Fruit fly (Drosophila melanogaster) whole organism, embryonic: Measurements from ENCODE around the gene Sil1.

Source experiments
- Adf1 ChIP-seq: fragments of 200-800 bp; sonication (Bioruptor generic); IDR thresholded peaks from 2 replicates; pipeline ENCODE4 v1.3.6; 2022; ENCODE audit warnings: missing biosample characterization, missing genetic modification characterization
- Antp ChIP-seq: fragments of 200-800 bp; sonication (Bioruptor generic); optimal IDR thresholded peaks from 3 replicates; lab custom pipeline; 2016; ENCODE audit warnings: missing biosample characterization, missing genetic modification characterization
- CG11723 ChIP-seq: fragments of 200-800 bp; sonication (Bioruptor generic); optimal IDR thresholded peaks from 2 replicates; lab custom pipeline; 2017; ENCODE audit warnings: missing biosample characterization, mild to moderate bottlenecking, missing genetic modification characterization
- CG14667 ChIP-seq: fragments of 200-800 bp; sonication (Bioruptor generic); IDR thresholded peaks from 2 replicates; pipeline ENCODE4 v1.3.6; 2022; ENCODE audit warnings: missing biosample characterization, missing genetic modification characterization
- CG18619 ChIP-seq: fragments of 200-800 bp; sonication (Bioruptor generic); optimal IDR thresholded peaks from 3 replicates; lab custom pipeline; 2017; ENCODE audit warnings: missing biosample characterization, mild to moderate bottlenecking, missing genetic modification characterization
- CG2129 ChIP-seq: fragments of 200-800 bp; sonication (Bioruptor generic); IDR thresholded peaks from 2 replicates; pipeline ENCODE4 v1.3.6; 2022; ENCODE audit warnings: missing biosample characterization, missing genetic modification characterization; ENCODE audit not compliant: partially characterized antibody
- CG2712 ChIP-seq: fragments of 200-800 bp; optimal IDR thresholded peaks from 3 replicates; lab custom pipeline; 2019; ENCODE audit warnings: missing biosample characterization, mild to moderate bottlenecking, missing genetic modification characterization, moderate library complexity
- CG2875 ChIP-seq: fragments of 200-800 bp; sonication (Bioruptor generic); optimal IDR thresholded peaks from 2 replicates; lab custom pipeline; 2017; ENCODE audit warnings: missing biosample characterization, mild to moderate bottlenecking, missing genetic modification characterization, missing genetic modification reagents
- CG30431 ChIP-seq: fragments of 200-800 bp; sonication (Bioruptor generic); optimal IDR thresholded peaks from 2 replicates; lab custom pipeline; 2017; ENCODE audit warnings: missing biosample characterization, missing genetic modification characterization
- CG31365 ChIP-seq: fragments of 200-800 bp; sonication (Bioruptor generic); optimal IDR thresholded peaks from 2 replicates; lab custom pipeline; 2018; ENCODE audit warnings: missing biosample characterization, mild to moderate bottlenecking, missing genetic modification characterization
- CG3281 ChIP-seq: fragments of 200-800 bp; sonication (Bioruptor generic); optimal IDR thresholded peaks from 3 replicates; lab custom pipeline; 2017; ENCODE audit warnings: missing biosample characterization, mild to moderate bottlenecking, missing genetic modification characterization
- CG3407 ChIP-seq: fragments of 200-800 bp; sonication (Bioruptor generic); optimal IDR thresholded peaks from 2 replicates; lab custom pipeline; 2018; ENCODE audit warnings: missing biosample characterization, mild to moderate bottlenecking, missing genetic modification characterization
- CG34376 ChIP-seq: fragments of 200-800 bp; sonication (Bioruptor generic); optimal IDR thresholded peaks from 2 replicates; lab custom pipeline; 2018; ENCODE audit warnings: missing biosample characterization, mild to moderate bottlenecking, missing genetic modification characterization
- CG4404 ChIP-seq: fragments of 200-800 bp; sonication (Bioruptor generic); IDR thresholded peaks from 2 replicates; pipeline ENCODE4 v1.3.6; 2022; ENCODE audit warnings: missing biosample characterization, missing genetic modification characterization
- CG4424 ChIP-seq: fragments of 200-800 bp; sonication (Bioruptor generic); optimal IDR thresholded peaks from 3 replicates; lab custom pipeline; 2016; ENCODE audit warnings: missing biosample characterization, missing genetic modification characterization
- CG4854 ChIP-seq: fragments of 200-800 bp; sonication (Bioruptor generic); optimal IDR thresholded peaks from 2 replicates; lab custom pipeline; 2016; ENCODE audit warnings: missing biosample characterization, missing genetic modification characterization, inconsistent platforms
- CG6272 ChIP-seq: fragments of 200-800 bp; sonication (Bioruptor generic); IDR thresholded peaks from 2 replicates; pipeline ENCODE4 v1.3.6; 2022; ENCODE audit warnings: missing biosample characterization, missing genetic modification characterization
- CG6765 ChIP-seq: fragments of 200-800 bp; sonication (Bioruptor generic); optimal IDR thresholded peaks from 3 replicates; lab custom pipeline; 2017; ENCODE audit warnings: missing biosample characterization, mild to moderate bottlenecking, missing genetic modification characterization
- CG6791 ChIP-seq: fragments of 200-800 bp; sonication (Bioruptor generic); IDR thresholded peaks from 3 replicates; pipeline ENCODE4 v1.3.6; 2022; ENCODE audit warnings: missing biosample characterization, missing genetic modification characterization; ENCODE audit not compliant: partially characterized antibody
- CG7357 ChIP-seq: fragments of 200-800 bp; sonication (Bioruptor generic); IDR thresholded peaks from 3 replicates; pipeline ENCODE4 v1.3.6; 2022; ENCODE audit warnings: missing biosample characterization, missing genetic modification characterization
- CG7372 ChIP-seq: fragments of 200-800 bp; sonication (Bioruptor generic); IDR thresholded peaks from 2 replicates; pipeline ENCODE4 v1.3.6; 2022; ENCODE audit warnings: missing biosample characterization, missing genetic modification characterization
- CG7745 ChIP-seq: fragments of 200-800 bp; sonication (Bioruptor generic); optimal IDR thresholded peaks from 2 replicates; lab custom pipeline; 2018; ENCODE audit warnings: missing biosample characterization, mild to moderate bottlenecking, missing genetic modification characterization, moderate library complexity
- CG7963 ChIP-seq: fragments of 200-800 bp; sonication (Bioruptor generic); IDR thresholded peaks from 3 replicates; pipeline ENCODE4 v1.3.6; 2022; ENCODE audit warnings: missing biosample characterization, missing genetic modification characterization; ENCODE audit not compliant: partially characterized antibody
- D19A ChIP-seq: fragments of 200-800 bp; optimal IDR thresholded peaks from 3 replicates; lab custom pipeline; 2019; ENCODE audit warnings: missing biosample characterization, mild to moderate bottlenecking, missing genetic modification characterization, moderate library complexity
- Dek ChIP-seq: fragments of 200-800 bp; sonication (Bioruptor generic); optimal IDR thresholded peaks from 3 replicates; lab custom pipeline; 2019; ENCODE audit warnings: missing biosample characterization, mild to moderate bottlenecking, missing genetic modification characterization, moderate library complexity
- Dref ChIP-seq: fragments of 200-800 bp; sonication (Bioruptor generic); IDR thresholded peaks from 2 replicates; pipeline ENCODE4 v1.3.6; 2022; ENCODE audit warnings: missing biosample characterization, missing genetic modification characterization
- GATAe ChIP-seq: fragments of 200-800 bp; sonication (Bioruptor generic); conservative IDR thresholded peaks from 2 replicates; pipeline ENCODE4 v1.3.6; 2022; ENCODE audit warnings: missing biosample characterization, missing genetic modification characterization
- HLH3B ChIP-seq: fragments of 200-800 bp; sonication (Bioruptor generic); IDR thresholded peaks from 2 replicates; pipeline ENCODE4 v1.3.6; 2022; ENCODE audit warnings: missing biosample characterization, missing genetic modification characterization
- Hr78 ChIP-seq, 2 experiments: fragments of 200-800 bp in 1 of 2; fragments of >200 bp in 1 of 2; sonication (Bioruptor generic) in 1 of 2; optimal IDR thresholded peaks; 2 replicates each; lab custom pipeline; 2017 to 2019; ENCODE audit warnings: missing biosample characterization in 2 of 2, missing genetic modification characterization in 2 of 2, mild to moderate bottlenecking in 1 of 2, moderate library complexity in 1 of 2
- Jarid2 ChIP-seq: fragments of 200-800 bp; sonication (Bioruptor generic); optimal IDR thresholded peaks from 3 replicates; lab custom pipeline; 2017; ENCODE audit warnings: mild to moderate bottlenecking, missing biosample characterization, missing genetic modification reagents, missing genetic modification characterization
- Lim3 ChIP-seq: fragments of 200-800 bp; sonication (Bioruptor generic); IDR thresholded peaks from 2 replicates; pipeline ENCODE4 v1.3.6; 2022; ENCODE audit warnings: missing biosample characterization, missing genetic modification characterization
- Nf-YA ChIP-seq: fragments of 200-800 bp; sonication (Bioruptor generic); IDR thresholded peaks from 2 replicates; pipeline ENCODE4 v1.3.6; 2022; ENCODE audit warnings: missing biosample characterization, missing genetic modification characterization
- Nf-YC ChIP-seq: fragments of 200-800 bp; optimal IDR thresholded peaks from 3 replicates; lab custom pipeline; 2019; ENCODE audit warnings: missing biosample characterization, mild to moderate bottlenecking, missing genetic modification characterization, moderate library complexity
- Taf1 ChIP-seq: fragments of 200-800 bp; sonication (Bioruptor generic); IDR thresholded peaks from 2 replicates; pipeline ENCODE4 v1.3.6; 2022; ENCODE audit warnings: missing biosample characterization, missing genetic modification characterization
- bbx ChIP-seq: fragments of 200-800 bp; sonication (Bioruptor generic); IDR thresholded peaks from 2 replicates; pipeline ENCODE4 v1.3.6; 2022; ENCODE audit warnings: missing biosample characterization, missing genetic modification characterization; ENCODE audit not compliant: partially characterized antibody
- bowl ChIP-seq: fragments of 200-800 bp; sonication (Bioruptor generic); IDR thresholded peaks from 2 replicates; pipeline ENCODE4 v1.3.6; 2022; ENCODE audit warnings: missing biosample characterization, missing genetic modification characterization
- bsh ChIP-seq, 2 experiments: fragments of 200-800 bp; sonication (Bioruptor generic); optimal IDR thresholded peaks; 2 replicates each; lab custom pipeline; 2017 to 2018; ENCODE audit warnings: mild to moderate bottlenecking in 2 of 2, missing biosample characterization in 2 of 2, missing genetic modification characterization in 2 of 2, moderate library complexity in 1 of 2
- corto ChIP-seq: fragments of 200-800 bp; sonication (Bioruptor generic); optimal IDR thresholded peaks from 2 replicates; lab custom pipeline; 2016; ENCODE audit warnings: missing biosample characterization, mild to moderate bottlenecking, missing genetic modification characterization, moderate library complexity
- ewg ChIP-seq: fragments of 200-800 bp; sonication (Bioruptor generic); optimal IDR thresholded peaks from 3 replicates; lab custom pipeline; 2017; ENCODE audit warnings: mild to moderate bottlenecking, missing biosample characterization, missing genetic modification reagents, missing genetic modification characterization
- exex ChIP-seq: fragments of 200-800 bp; sonication (Bioruptor generic); optimal IDR thresholded peaks from 4 replicates; lab custom pipeline; 2018; ENCODE audit warnings: missing biosample characterization, mild to moderate bottlenecking, missing genetic modification characterization, moderate library complexity
- hkb ChIP-seq, 2 experiments: fragments of 200-800 bp in 1 of 2; fragments of >200 bp in 1 of 2; sonication (Bioruptor generic) in 1 of 2; IDR thresholded peaks in 1 of 2; optimal IDR thresholded peaks in 1 of 2; 2 replicates each; pipeline versions ENCODE4 v1.3.6 to Lab custom; 2017 to 2022; ENCODE audit warnings: missing biosample characterization in 1 of 2, missing genetic modification characterization in 1 of 2
- ind ChIP-seq: fragments of 200-800 bp; sonication (Bioruptor generic); optimal IDR thresholded peaks from 3 replicates; lab custom pipeline; 2016; ENCODE audit warnings: missing biosample characterization, missing genetic modification characterization
- kni ChIP-seq: fragments of 200-800 bp; sonication (Bioruptor generic); optimal IDR thresholded peaks from 3 replicates; lab custom pipeline; 2017; ENCODE audit warnings: mild to moderate bottlenecking, missing biosample characterization, missing genetic modification reagents, missing genetic modification characterization
- mirr ChIP-seq: fragments of 200-800 bp; sonication (Bioruptor generic); optimal IDR thresholded peaks from 3 replicates; lab custom pipeline; 2018; ENCODE audit warnings: missing biosample characterization, mild to moderate bottlenecking, missing genetic modification characterization
- nerfin-1 ChIP-seq: fragments of 200-800 bp; sonication (Bioruptor generic); optimal IDR thresholded peaks from 3 replicates; lab custom pipeline; 2019; ENCODE audit warnings: missing biosample characterization, mild to moderate bottlenecking, missing genetic modification characterization, moderate library complexity
- ro ChIP-seq: fragments of 200-800 bp; sonication (Bioruptor generic); IDR thresholded peaks from 2 replicates; pipeline ENCODE4 v1.3.6; 2022; ENCODE audit warnings: missing biosample characterization, missing genetic modification characterization
- sima ChIP-seq: fragments of 200-800 bp; sonication (Bioruptor generic); optimal IDR thresholded peaks from 2 replicates; lab custom pipeline; 2016; ENCODE audit warnings: missing biosample characterization, missing genetic modification characterization
- stc ChIP-seq: fragments of 200-800 bp; sonication (Bioruptor generic); IDR thresholded peaks from 2 replicates; pipeline ENCODE4 v1.3.6; 2022; ENCODE audit warnings: missing biosample characterization, missing genetic modification characterization
- ttk ChIP-seq: fragments of 200-800 bp; sonication (Bioruptor generic); IDR thresholded peaks from 2 replicates; pipeline ENCODE4 v2.1.2; 2022; ENCODE audit warnings: missing biosample characterization, missing genetic modification characterization

Gene Sil1

DNA sequence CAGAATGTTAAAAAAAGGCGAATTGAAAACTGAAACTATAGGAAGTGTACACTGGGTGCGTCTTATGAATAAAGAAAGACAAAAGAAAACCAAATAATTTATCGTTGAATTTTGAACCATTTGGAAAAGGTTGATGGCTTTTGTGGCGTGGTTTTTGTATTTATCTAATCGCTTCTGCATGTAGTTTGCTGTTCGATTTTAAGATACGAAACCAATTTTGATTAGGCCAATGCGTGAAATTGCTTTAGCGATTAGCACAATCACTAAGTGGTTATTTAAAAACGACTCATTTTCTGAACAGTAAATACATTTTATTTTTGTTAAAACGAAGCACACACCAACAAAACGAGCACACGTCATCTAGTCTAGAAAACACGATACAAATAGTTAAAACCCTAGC lies 25.3 kb upstream of the Sil1 start (continued):
- TF ChIP-seq ind: no peak
- peak; percentile 93 for TF ChIP-seq mirr (GFP tag; lab: Kevin White, UChicago)
- TF ChIP-seq Dek (tag; lab: Kevin White, UChicago): no peak
- TF ChIP-seq exex (tag; lab: Kevin White, UChicago): peak; percentile 97
- TF ChIP-seq CG6791 (GFP tag; lab: Robert Waterston, UW): no peak
- TF ChIP-seq Hr78 (GFP tag; optimal IDR thresholded peaks at IDR 0.05; lab: Kevin White, UChicago): no peak
- TF ChIP-seq CG30431 (GFP tag; lab: Kevin White, UChicago): no peak
- TF ChIP-seq CG7357 (GFP tag; lab: Robert Waterston, UW): no peak
- TF ChIP-seq CG14667 (GFP tag; lab: Robert Waterston, UW): no peak
- TF ChIP-seq HLH3B: no peak
- TF ChIP-seq CG6272 (GFP tag; lab: Robert Waterston, UW): no peak
- TF ChIP-seq CG7745 (tag; lab: Kevin White, UChicago): no peak
- no peak for TF ChIP-seq Lim3 (GFP tag; lab: Robert Waterston, UW)
- TF ChIP-seq Nf-YC (tag; lab: Kevin White, UChicago): no peak
- TF ChIP-seq D19A (tag; lab: Kevin White, UChicago): peak; percentile 52
- peak; percentile 47 for TF ChIP-seq CG34376
- TF ChIP-seq bsh (GFP tag; optimal IDR thresholded peaks at IDR 0.05; lab: Kevin White, UChicago): no peak
- no peak for TF ChIP-seq Jarid2 (GFP tag; lab: Kevin White, UChicago)
- TF ChIP-seq GATAe: peak; percentile 53; the same call in 1 of the 2 replicates
- TF ChIP-seq nerfin-1 (tag; lab: Kevin White, UChicago): no peak

DNA sequence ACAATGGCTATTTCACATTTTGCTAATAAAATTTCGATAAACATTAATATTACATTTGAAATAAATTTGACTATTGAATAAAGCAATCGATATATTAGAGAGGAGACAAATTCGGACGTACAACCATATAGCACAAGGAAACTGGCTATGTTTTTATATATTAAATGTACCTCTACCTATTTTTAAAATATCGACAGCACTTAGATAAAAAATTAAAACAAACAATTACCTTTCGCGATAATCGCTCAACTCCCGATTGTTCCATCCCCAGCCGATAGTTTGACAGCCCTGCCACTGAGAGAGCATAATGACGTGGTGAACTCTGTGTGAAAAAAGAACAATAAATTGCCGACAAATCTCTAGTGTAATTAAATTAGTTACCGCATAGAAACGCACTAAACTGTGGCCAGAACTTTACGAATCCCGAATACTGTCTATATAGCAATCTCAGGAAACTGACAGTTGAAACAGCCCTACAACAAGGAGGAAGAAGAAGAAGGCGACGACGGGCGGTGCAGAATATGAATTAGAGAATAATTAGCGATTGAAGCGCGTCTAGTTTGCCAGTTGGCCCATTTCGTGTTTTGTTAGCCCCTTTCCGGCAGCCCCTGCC lies 23.4 kb upstream of the Sil1 start, which contains the start of gene CG11857:
Gene CG11857, plus strand, starts transcription at position 271 of the 613 bp plus-strand sequence.
- TF ChIP-seq CG31365 (tag; lab: Kevin White, UChicago): peak; percentile 83
- TF ChIP-seq CG2875 (GFP tag; lab: Kevin White, UChicago): peak; percentile 90
- peak; percentile 81 for TF ChIP-seq Dref
- peak; percentile 94 for TF ChIP-seq CG3407 (GFP tag; lab: Kevin White, UChicago)
- TF ChIP-seq CG4424 (GFP tag; lab: Kevin White, UChicago): peak; percentile 98
- peak; percentile 97 for TF ChIP-seq Taf1
- TF ChIP-seq CG7372 (GFP tag; lab: Robert Waterston, UW): peak; percentile 99
- peak; percentile 88 for TF ChIP-seq kni (GFP tag; lab: Kevin White, UChicago)
- TF ChIP-seq corto (GFP tag; lab: Kevin White, UChicago): peak; percentile 95
- peak; percentile 100 for TF ChIP-seq CG2129 (GFP tag; lab: Robert Waterston, UW)
- TF ChIP-seq CG7963: peak; percentile 99
- TF ChIP-seq CG4854 (GFP tag; lab: Kevin White, UChicago): peak; percentile 96
- peak; percentile 96 for TF ChIP-seq Nf-YA
- TF ChIP-seq CG18619: peak; percentile 97
- TF ChIP-seq CG4404 (GFP tag; lab: Robert Waterston, UW): peak; percentile 100
- peak; percentile 89 for TF ChIP-seq Adf1 (GFP tag; lab: Robert Waterston, UW)
- TF ChIP-seq ewg (GFP tag; lab: Kevin White, UChicago): peak; percentile 92
- peak; percentile 98 for TF ChIP-seq CG2712 (tag; lab: Kevin White, UChicago)
- TF ChIP-seq CG6765 (GFP tag; lab: Kevin White, UChicago): peak; percentile 87
- TF ChIP-seq CG11723 (GFP tag; lab: Kevin White, UChicago): peak; percentile 94
- peak; percentile 98 for TF ChIP-seq ro (GFP tag; lab: Robert Waterston, UW)
- peak; percentile 97 for TF ChIP-seq Antp (GFP tag; lab: Kevin White, UChicago)
- peak; percentile 90 for TF ChIP-seq sima
- peak; percentile 98 for TF ChIP-seq stc (GFP tag; lab: Robert Waterston, UW)
- peak; percentile 98 for TF ChIP-seq bbx
- TF ChIP-seq CG3281 (GFP tag; lab: Kevin White, UChicago): peak; percentile 96
- peak; percentile 92 for TF ChIP-seq bowl (GFP tag; lab: Robert Waterston, UW)
- TF ChIP-seq ttk: peak; percentile 99
- no peak for TF ChIP-seq hkb (optimal IDR thresholded peaks at IDR 0.05; lab: Kevin White, UChicago)
- TF ChIP-seq hkb (GFP tag; IDR thresholded peaks at IDR 0.05; lab: Robert Waterston, UW): peak; percentile 98
